Fruit fly (Drosophila melanogaster): ENCODE data around the gene CG7296.

Gene CG7296

DNA sequence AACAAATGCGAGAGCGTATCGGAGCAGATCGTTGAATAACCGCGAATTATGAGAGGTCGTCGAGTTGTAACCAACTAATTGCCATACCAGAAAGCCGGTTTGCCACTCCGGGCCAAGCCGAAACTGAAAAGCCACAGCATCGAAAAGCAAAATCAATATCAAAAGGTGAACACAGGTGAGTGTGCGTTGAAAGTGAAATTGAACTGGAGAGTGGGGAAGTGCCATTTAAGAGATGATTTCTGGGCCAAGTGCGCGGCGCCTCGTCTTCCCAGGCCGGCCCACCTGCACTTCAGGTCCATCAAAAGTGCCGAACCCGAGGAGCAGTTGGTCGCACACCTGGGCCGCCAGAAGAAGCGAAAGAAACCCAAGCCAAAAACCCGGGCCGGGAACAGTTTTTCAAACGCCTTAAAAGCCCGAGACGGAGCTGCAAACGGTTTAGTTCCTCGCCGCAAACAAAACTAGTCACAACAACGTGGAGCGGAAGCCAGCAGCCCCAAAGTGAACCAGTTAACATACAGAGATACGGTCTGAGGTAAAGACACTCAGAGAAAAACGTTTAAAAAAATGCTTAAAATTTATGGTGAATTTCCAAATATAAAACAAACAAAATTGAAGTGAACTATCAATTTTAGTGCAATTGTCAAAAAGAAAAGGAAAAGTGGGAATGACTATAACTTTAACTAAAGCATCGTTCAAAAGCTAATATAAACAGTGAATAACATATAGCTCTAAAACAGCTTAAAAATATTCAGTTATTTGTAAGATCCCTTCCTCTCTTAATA is 9.7 kb downstream of the CG7296 start, which contains the start of gene CG17104 (continued):
- TF ChIP-seq acj6 (GFP tag; optimal IDR thresholded peaks at IDR 0.05) = peak; percentile 61
- peak; percentile 73 for TF ChIP-seq pdm3 (GFP tag; optimal IDR thresholded peaks at IDR 0.05)
- TF ChIP-seq CG10669 (GFP tag; optimal IDR thresholded peaks at IDR 0.05) = peak; percentile 63
- TF ChIP-seq CG11762 (GFP tag; optimal IDR thresholded peaks at IDR 0.05; ENCODE audit: insufficient read depth) = peak; percentile 61
- TF ChIP-seq dsx (GFP tag; optimal IDR thresholded peaks at IDR 0.05; ENCODE audit: poor library complexity, severe bottlenecking) = peak; percentile 61
- peak; percentile 69 for TF ChIP-seq CG3919 (GFP tag; optimal IDR thresholded peaks at IDR 0.05)
- TF ChIP-seq lz (GFP tag; optimal IDR thresholded peaks at IDR 0.05) = peak; percentile 51
- peak; percentile 60 for TF ChIP-seq Met (GFP tag; optimal IDR thresholded peaks at IDR 0.05)
- TF ChIP-seq CG8119 (GFP tag; IDR thresholded peaks at IDR 0.05) = peak; percentile 89
- peak; percentile 94 for TF ChIP-seq Eip78C (GFP tag)
- peak; percentile 52 for TF ChIP-seq Hr39 (GFP tag; optimal IDR thresholded peaks at IDR 0.05)
- TF ChIP-seq Hr4 (GFP tag; optimal IDR thresholded peaks at IDR 0.05) = peak; percentile 81
- peak; percentile 63 for TF ChIP-seq topi (GFP tag; optimal IDR thresholded peaks at IDR 0.05)

DNA sequence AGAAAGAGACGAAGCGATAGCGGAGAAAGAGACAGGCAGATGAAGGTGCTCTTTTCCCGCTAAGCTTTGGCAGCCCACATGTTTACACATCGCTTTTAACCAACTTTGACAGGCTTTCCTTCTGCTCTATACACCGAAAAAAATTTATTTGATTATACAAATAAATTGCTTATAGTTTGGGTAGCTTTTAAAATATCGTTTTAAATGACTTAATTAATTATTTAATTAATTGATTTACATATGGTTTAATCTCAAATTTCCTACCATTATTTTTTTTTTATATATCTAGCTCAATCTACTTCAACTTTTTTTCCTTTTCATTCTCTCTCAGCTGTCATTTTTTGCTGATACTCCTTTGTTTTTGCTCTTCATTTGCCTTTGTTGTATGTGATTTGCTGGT is 13.9 kb downstream of the CG7296 start:
- TF ChIP-seq CG9139 (GFP tag; optimal IDR thresholded peaks at IDR 0.05) (peak; percentile 17), CG8632 (GFP tag; optimal IDR thresholded peaks at IDR 0.05) (no peak), CG1621 (tag; optimal IDR thresholded peaks at IDR 0.05) (no peak), Smox (GFP tag; optimal IDR thresholded peaks at IDR 0.05) (no peak), Hr38 (GFP tag; optimal IDR thresholded peaks at IDR 0.05) (no peak), esn (GFP tag; optimal IDR thresholded peaks at IDR 0.05) (no peak), dac (GFP tag; optimal IDR thresholded peaks at IDR 0.05) (no peak), Eip75B (GFP tag; optimal IDR thresholded peaks at IDR 0.05) (no peak), CG8319 (GFP tag; optimal IDR thresholded peaks at IDR 0.05) (no peak), lz (GFP tag; optimal IDR thresholded peaks at IDR 0.05) (no peak), CG6792 (GFP tag; optimal IDR thresholded peaks at IDR 0.05) (peak; percentile 6), Hr4 (GFP tag; optimal IDR thresholded peaks at IDR 0.05) (peak; percentile 16), Ets96B (tag; optimal IDR thresholded peaks at IDR 0.05) (peak; percentile 63), dsx (GFP tag; optimal IDR thresholded peaks at IDR 0.05; ENCODE audit: poor library complexity, severe bottlenecking) (peak; percentile 46), CG31627 (GFP tag; optimal IDR thresholded peaks at IDR 0.05) (no peak), CG11902 (GFP tag; optimal IDR thresholded peaks at IDR 0.05) (no peak), ss (GFP tag; optimal IDR thresholded peaks at IDR 0.05) (peak in 1 of 2 experiments; percentile 40), Hr39 (GFP tag; optimal IDR thresholded peaks at IDR 0.05) (no peak), acj6 (GFP tag; optimal IDR thresholded peaks at IDR 0.05) (peak; percentile 14), CG7368 (GFP tag; optimal IDR thresholded peaks at IDR 0.05) (no peak), Ets21C (GFP tag; optimal IDR thresholded peaks at IDR 0.05) (no peak), CG3919 (GFP tag; optimal IDR thresholded peaks at IDR 0.05) (peak; percentile 49), achi (GFP tag; optimal IDR thresholded peaks at IDR 0.05) (peak; percentile 28), CG6808 (GFP tag; optimal IDR thresholded peaks at IDR 0.05) (peak; percentile 37), fd59A (GFP tag; optimal IDR thresholded peaks at IDR 0.05) (no peak), Met (GFP tag; optimal IDR thresholded peaks at IDR 0.05) (no peak), Sox15 (GFP tag; optimal IDR thresholded peaks at IDR 0.05) (no peak), Sox14 (GFP tag; optimal IDR thresholded peaks at IDR 0.05) (no peak), net (GFP tag; optimal IDR thresholded peaks at IDR 0.05) (peak; percentile 5), salr (GFP tag; optimal IDR thresholded peaks at IDR 0.05) (no peak), fd85E (GFP tag; optimal IDR thresholded peaks at IDR 0.05) (no peak), CG6276 (GFP tag; optimal IDR thresholded peaks at IDR 0.05) (peak; percentile 21), spab (GFP tag; optimal IDR thresholded peaks at IDR 0.05) (peak; percentile 40), fkh (GFP tag; optimal IDR thresholded peaks at IDR 0.05) (no peak), CG3032 (tag; optimal IDR thresholded peaks at IDR 0.05) (peak; percentile 45), vri (GFP tag; optimal IDR thresholded peaks at IDR 0.05) (no peak), CG16779 (tag; optimal IDR thresholded peaks at IDR 0.05) (no peak), Eip78C (GFP tag) (peak; percentile 92), eg (GFP tag; IDR thresholded peaks at IDR 0.05) (peak; percentile 25; the same call in 1 of the 3 replicates), pdm3 (GFP tag; optimal IDR thresholded peaks at IDR 0.05) (no peak), CG15336 (GFP tag; IDR thresholded peaks at IDR 0.05) (0 out of 2 replicates have a peak, but pooled peaks have one; percentile 43), CG11294 (GFP tag; IDR thresholded peaks at IDR 0.05) (no peak), Blimp-1 (GFP tag; optimal IDR thresholded peaks at IDR 0.05) (no peak), topi (GFP tag; optimal IDR thresholded peaks at IDR 0.05) (no peak)
